Worm (Caenorhabditis elegans) whole organism, young adult: ENCODE measurements around the gene F59F5.4.

ENCODE experiments used
- B0019.2 ChIP-seq: fragments of 200-800 bp; sonication (Bioruptor generic); conservative IDR thresholded peaks from 2 replicates; pipeline ENCODE4 v1.3.6; 2022; ENCODE audit warnings: missing genetic modification reagents, missing genetic modification characterization, missing compliant biosample characterization
- F49E8.2 ChIP-seq: sonication (generic microtip); optimal IDR thresholded peaks from 3 replicates; lab custom pipeline; 2017; ENCODE audit warnings: missing genetic modification characterization, mild to moderate bottlenecking, missing compliant biosample characterization, antibody characterized with exemption, moderate library complexity; ENCODE audit not compliant: insufficient read depth
- F55B11.4 ChIP-seq: sonication (generic microtip); optimal IDR thresholded peaks from 2 replicates; lab custom pipeline; 2016; ENCODE audit warnings: missing compliant biosample characterization, missing genetic modification characterization, borderline replicate concordance; ENCODE audit not compliant: insufficient read depth
- ccch-3 ChIP-seq: fragments of 200-800 bp; sonication (Bioruptor generic); optimal IDR thresholded peaks from 2 replicates; lab custom pipeline; 2018; ENCODE audit warnings: mild to moderate bottlenecking, missing genetic modification characterization, missing compliant biosample characterization
- ceh-79 ChIP-seq: sonication (generic microtip); optimal IDR thresholded peaks from 2 replicates; lab custom pipeline; 2017; ENCODE audit warnings: mild to moderate bottlenecking, missing genetic modification characterization, missing compliant biosample characterization
- ets-4 ChIP-seq: fragments of 200-800 bp; sonication (Bioruptor generic); optimal IDR thresholded peaks from 2 replicates; lab custom pipeline; 2018; ENCODE audit warnings: mild to moderate bottlenecking, missing genetic modification characterization, missing compliant biosample characterization
- hlh-12 ChIP-seq: sonication (generic microtip); optimal IDR thresholded peaks from 2 replicates; lab custom pipeline; 2016; ENCODE audit warnings: missing genetic modification characterization, missing compliant biosample characterization
- lin-35 ChIP-seq, 3 experiments: fragments of 150-350 bp in 2 of 3; sonication (generic microtip) in 1 of 3; optimal IDR thresholded peaks; 2 replicates each; lab custom pipeline; 2014 to 2018; ENCODE audit warnings: missing biosample characterization in 3 of 3, missing genetic modification characterization in 3 of 3, missing genetic modification reagents in 3 of 3
- nfya-2 ChIP-seq: fragments of 200-800 bp; sonication (Bioruptor generic); IDR thresholded peaks from 2 replicates; pipeline ENCODE4 v1.3.6; 2022; ENCODE audit warnings: missing genetic modification reagents, missing genetic modification characterization, missing compliant biosample characterization
- sdz-38 ChIP-seq: sonication (generic microtip); optimal IDR thresholded peaks from 2 replicates; lab custom pipeline; 2016; ENCODE audit warnings: missing genotype, missing genetic modification characterization, missing compliant biosample characterization
- unc-62 ChIP-seq: fragments of 150-350 bp; optimal IDR thresholded peaks from 2 replicates; lab custom pipeline; 2014; ENCODE audit warnings: missing biosample characterization, missing genetic modification reagents, missing genetic modification characterization

DNA sequence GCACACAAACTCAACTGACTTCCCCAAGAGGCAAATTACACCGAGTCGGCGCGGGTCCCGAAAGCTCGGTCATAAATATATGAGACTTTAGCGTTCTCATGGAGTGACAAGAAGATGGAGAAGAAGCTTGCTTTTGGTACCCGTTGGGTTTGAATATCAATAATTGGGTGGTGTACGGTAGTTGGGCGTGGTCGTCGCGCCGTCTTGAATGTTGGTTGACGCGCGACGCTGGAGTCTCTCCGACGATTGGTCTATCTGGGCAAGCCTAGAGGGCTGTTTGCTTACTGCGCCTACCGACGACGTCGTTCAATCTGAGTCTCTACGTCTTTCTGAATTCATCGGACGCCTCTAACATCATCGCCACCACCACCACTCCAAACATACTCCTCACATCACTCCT lies 28.0 kb upstream of the F59F5.4 start:
- no peak for TF ChIP-seq unc-62 (GFP tag; lab: Kevin White, UChicago)
- no peak for TF ChIP-seq ccch-3
- TF ChIP-seq F49E8.2 (tag; lab: Kevin White, UChicago), result no peak
- no peak for TF ChIP-seq B0019.2 (GFP tag; lab: Robert Waterston, UW)
- TF ChIP-seq sdz-38 (tag; lab: Kevin White, UChicago), result no peak
- TF ChIP-seq F55B11.4, result no peak
- TF ChIP-seq ceh-79 (tag; lab: Kevin White, UChicago), result no peak
- no peak for TF ChIP-seq lin-35 (GFP tag; optimal IDR thresholded peaks at IDR 0.05; lab: Kevin White, UChicago)
- TF ChIP-seq hlh-12, result no peak
- no peak for TF ChIP-seq nfya-2 (GFP tag; lab: Robert Waterston, UW)
- TF ChIP-seq ets-4 (GFP tag; lab: Kevin White, UChicago), result no peak
